Worm (Caenorhabditis elegans) whole organism, L1 larva: ENCODE results near the gene lact-6.

Source experiments
- ama-1 ChIP-seq: fragments of 150-350 bp; optimal IDR thresholded peaks from 2 replicates; lab custom pipeline; 2014
- fkh-10 ChIP-seq: sonication (generic microtip); optimal IDR thresholded peaks from 2 replicates; lab custom pipeline; 2017; ENCODE audit warnings: missing biosample characterization, missing genetic modification reagents, missing genetic modification characterization
- lin-15B ChIP-seq: fragments of 150-350 bp; sonication (generic microtip); optimal IDR thresholded peaks from 3 replicates; lab custom pipeline; 2014; ENCODE audit warnings: missing biosample characterization, missing genetic modification characterization
- mdl-1 ChIP-seq, 2 experiments: fragments of 150-350 bp; optimal IDR thresholded peaks; 2 replicates each; lab custom pipeline; 2014 to 2017; ENCODE audit warnings: missing biosample characterization in 2 of 2, missing genetic modification characterization in 2 of 2, inconsistent platforms in 1 of 2
- mep-1 ChIP-seq: fragments of 150-350 bp; optimal IDR thresholded peaks from 2 replicates; lab custom pipeline; 2014; ENCODE audit warnings: missing biosample characterization, missing genetic modification characterization
- nhr-11 ChIP-seq: fragments of 150-350 bp; optimal IDR thresholded peaks from 2 replicates; lab custom pipeline; 2014; ENCODE audit warnings: missing biosample characterization, missing genetic modification characterization
- nhr-237 ChIP-seq: fragments of 150-350 bp; optimal IDR thresholded peaks from 2 replicates; lab custom pipeline; 2014; ENCODE audit warnings: missing biosample characterization, missing genetic modification characterization
- nhr-76 ChIP-seq: sonication (generic microtip); optimal IDR thresholded peaks from 2 replicates; lab custom pipeline; 2017; ENCODE audit warnings: missing biosample characterization, missing genetic modification characterization
- unc-86 ChIP-seq: sonication (generic microtip); optimal IDR thresholded peaks from 2 replicates; lab custom pipeline; 2016; ENCODE audit warnings: missing genetic modification characterization, missing compliant biosample characterization

- TF ChIP-seq nhr-11 (tag; lab: Kevin White, UChicago) (no peak), lin-15B (tag; lab: Kevin White, UChicago) (no peak), fkh-10 (GFP tag; lab: Kevin White, UChicago) (no peak), nhr-76 (tag; lab: Kevin White, UChicago) (no peak), unc-86 (tag; lab: Kevin White, UChicago) (no peak), mep-1 (no peak), ama-1 (lab: Kevin White, UChicago) (no peak), nhr-237 (no peak), mdl-1 (tag; optimal IDR thresholded peaks at IDR 0.05; lab: Kevin White, UChicago) (no peak)
These were observed 3.8 kb downstream of the lact-6 start, which contains the start of gene C06A12.3 for ce11 chrIV:17427423-17427822.
